Worm (Caenorhabditis elegans) whole organism, L4 larva: ENCODE data around the gene C05G5.7.
A peak's percentile ranks its signal among the peaks of the same experiment; 100 is the strongest.

Experiments
- D1046.2 ChIP-seq: fragments of 200-800 bp; sonication (Bioruptor generic); IDR thresholded peaks from 2 replicates; pipeline ENCODE4 v1.3.6; 2022; ENCODE audit warnings: missing genetic modification characterization, missing compliant biosample characterization
- F26F4.8 ChIP-seq: fragments of 200-800 bp; sonication (Bioruptor generic); conservative IDR thresholded peaks from 2 replicates; pipeline ENCODE4 v1.3.6; 2022; ENCODE audit warnings: missing genetic modification characterization, missing compliant biosample characterization
- F37D6.2 ChIP-seq: sonication (generic microtip); optimal IDR thresholded peaks from 2 replicates; lab custom pipeline; 2016; ENCODE audit warnings: mild to moderate bottlenecking, missing genetic modification characterization, missing compliant biosample characterization
- F44E2.7 ChIP-seq: fragments of 200-800 bp; sonication (Bioruptor generic); IDR thresholded peaks from 2 replicates; pipeline ENCODE4 v2.1.2; 2022; ENCODE audit warnings: missing genetic modification characterization, missing compliant biosample characterization
- F49E8.2 ChIP-seq: sonication (generic microtip); optimal IDR thresholded peaks from 2 replicates; lab custom pipeline; 2016; ENCODE audit warnings: missing compliant biosample characterization, mild to moderate bottlenecking, missing genetic modification characterization, borderline replicate concordance
- Y5F2A.4 ChIP-seq: fragments of 200-800 bp; sonication (Bioruptor generic); optimal IDR thresholded peaks from 2 replicates; lab custom pipeline; 2018; ENCODE audit warnings: mild to moderate bottlenecking, missing genetic modification characterization, missing compliant biosample characterization
- Y75B8A.6 ChIP-seq: fragments of 200-800 bp; sonication (Bioruptor generic); IDR thresholded peaks from 2 replicates; pipeline ENCODE4 v1.3.6; 2022; ENCODE audit warnings: missing genetic modification reagents, missing genetic modification characterization, missing compliant biosample characterization
- ama-1 ChIP-seq: fragments of 150-350 bp; optimal IDR thresholded peaks from 2 replicates; lab custom pipeline; 2014; ENCODE audit warnings: inconsistent platforms, mixed read lengths
- attf-4 ChIP-seq: sonication (generic microtip); optimal IDR thresholded peaks from 3 replicates; lab custom pipeline; 2017; ENCODE audit warnings: missing biosample characterization, missing genetic modification characterization
- ceh-20 ChIP-seq: fragments of 200-800 bp; sonication (Bioruptor generic); IDR thresholded peaks from 2 replicates; pipeline ENCODE4 v1.3.6; 2022; ENCODE audit warnings: missing genetic modification reagents, missing genetic modification characterization, missing compliant biosample characterization
- ceh-28 ChIP-seq: fragments of 150-350 bp; optimal IDR thresholded peaks from 2 replicates; lab custom pipeline; 2014; ENCODE audit warnings: missing biosample characterization, missing genetic modification reagents, missing genetic modification characterization
- ceh-32 ChIP-seq: sonication (generic microtip); optimal IDR thresholded peaks from 2 replicates; lab custom pipeline; 2016; ENCODE audit warnings: mild to moderate bottlenecking, missing genetic modification characterization, missing compliant biosample characterization; ENCODE audit not compliant: poor library complexity
- daf-19 ChIP-seq: fragments of 200-800 bp; sonication (Bioruptor generic); conservative IDR thresholded peaks from 2 replicates; pipeline ENCODE4 v1.3.6; 2022; ENCODE audit warnings: missing genetic modification characterization, missing compliant biosample characterization
- daf-8 ChIP-seq: fragments of 200-800 bp; sonication (Bioruptor generic); IDR thresholded peaks from 2 replicates; pipeline ENCODE4 v1.3.6; 2022; ENCODE audit warnings: missing genetic modification characterization, missing compliant biosample characterization
- dmd-6 ChIP-seq: fragments of 200-800 bp; sonication (Bioruptor generic); IDR thresholded peaks from 2 replicates; pipeline ENCODE4 v1.3.6; 2022; ENCODE audit warnings: missing genetic modification reagents, missing genetic modification characterization, missing compliant biosample characterization
- dmd-9 ChIP-seq: fragments of 200-800 bp; sonication (Bioruptor generic); IDR thresholded peaks from 2 replicates; pipeline ENCODE4 v1.3.6; 2022; ENCODE audit warnings: missing genetic modification reagents, missing genetic modification characterization, missing compliant biosample characterization
- egl-27 ChIP-seq: sonication (generic microtip); optimal IDR thresholded peaks from 3 replicates; lab custom pipeline; 2017; ENCODE audit warnings: missing biosample characterization, missing genetic modification reagents, missing genetic modification characterization
- egl-43 ChIP-seq: fragments of 200-800 bp; sonication (Bioruptor generic); IDR thresholded peaks from 2 replicates; pipeline ENCODE4 v1.3.6; 2022; ENCODE audit warnings: missing genetic modification reagents, missing genetic modification characterization, missing compliant biosample characterization
- fkh-10 ChIP-seq: fragments of 150-350 bp; optimal IDR thresholded peaks from 2 replicates; lab custom pipeline; 2014; ENCODE audit warnings: missing biosample characterization, missing genetic modification reagents, missing genetic modification characterization
- fos-1 ChIP-seq: fragments of 150-350 bp; optimal IDR thresholded peaks from 2 replicates; lab custom pipeline; 2014; ENCODE audit warnings: missing biosample characterization, missing genetic modification characterization
- hif-1 ChIP-seq, 2 experiments: sonication (generic microtip); optimal IDR thresholded peaks; 2 replicates each; lab custom pipeline; 2016 to 2017; ENCODE audit warnings: missing compliant biosample characterization in 2 of 2, missing genetic modification characterization in 2 of 2, missing genetic modification reagents in 2 of 2, missing genotype in 2 of 2, mild to moderate bottlenecking in 1 of 2
- lim-7 ChIP-seq: fragments of 200-800 bp; sonication (Bioruptor generic); IDR thresholded peaks from 2 replicates; pipeline ENCODE4 v1.3.6; 2022; ENCODE audit warnings: missing genetic modification characterization, missing compliant biosample characterization
- lin-38 ChIP-seq: fragments of 200-800 bp; sonication (Bioruptor generic); IDR thresholded peaks from 2 replicates; pipeline ENCODE4 v1.3.6; 2022; ENCODE audit warnings: missing genetic modification reagents, missing genetic modification characterization, missing compliant biosample characterization
- lin-39 ChIP-seq: fragments of 150-350 bp; optimal IDR thresholded peaks from 2 replicates; lab custom pipeline; 2014; ENCODE audit warnings: missing biosample characterization, missing genetic modification reagents, missing genetic modification characterization
- madf-9 ChIP-seq: fragments of 200-800 bp; sonication (Bioruptor generic); conservative IDR thresholded peaks from 2 replicates; pipeline ENCODE4 v1.3.6; 2022; ENCODE audit warnings: missing genetic modification reagents, missing genetic modification characterization, missing compliant biosample characterization
- mdl-1 ChIP-seq, 2 experiments: fragments of 150-350 bp in 1 of 2; sonication (generic microtip) in 1 of 2; optimal IDR thresholded peaks; 2 replicates each; lab custom pipeline; 2014 to 2017; ENCODE audit warnings: missing biosample characterization in 2 of 2, missing genetic modification characterization in 2 of 2
- mes-2 ChIP-seq: sonication (generic microtip); optimal IDR thresholded peaks from 2 replicates; lab custom pipeline; 2016; ENCODE audit warnings: missing genotype, mild to moderate bottlenecking, missing genetic modification characterization, missing compliant biosample characterization; ENCODE audit not compliant: poor library complexity, severe bottlenecking
- mxl-2 ChIP-seq: fragments of 200-800 bp; sonication (Bioruptor generic); conservative IDR thresholded peaks from 2 replicates; pipeline ENCODE4 v1.3.6; 2022; ENCODE audit warnings: missing genetic modification reagents, missing genetic modification characterization, missing compliant biosample characterization
- nhr-10 ChIP-seq: fragments of 150-350 bp; optimal IDR thresholded peaks from 2 replicates; lab custom pipeline; 2014; ENCODE audit warnings: missing biosample characterization, missing genetic modification characterization
- nhr-102 ChIP-seq: sonication (generic microtip); optimal IDR thresholded peaks from 2 replicates; lab custom pipeline; 2016; ENCODE audit warnings: mild to moderate bottlenecking, missing genetic modification characterization, moderate library complexity, missing compliant biosample characterization
- nhr-11 ChIP-seq: fragments of 150-350 bp; optimal IDR thresholded peaks from 2 replicates; lab custom pipeline; 2014; ENCODE audit warnings: missing biosample characterization, missing genetic modification characterization
- nhr-111 ChIP-seq: fragments of 200-800 bp; sonication (Bioruptor generic); optimal IDR thresholded peaks from 2 replicates; lab custom pipeline; 2018; ENCODE audit warnings: mild to moderate bottlenecking, missing genetic modification characterization, missing compliant biosample characterization
- nhr-25 ChIP-seq: sonication (generic microtip); optimal IDR thresholded peaks from 2 replicates; lab custom pipeline; 2017; ENCODE audit warnings: missing genetic modification characterization, mild to moderate bottlenecking, missing compliant biosample characterization, antibody characterized with exemption, moderate library complexity, borderline replicate concordance; ENCODE audit not compliant: insufficient read depth
- nhr-41 ChIP-seq: fragments of 200-800 bp; sonication (Bioruptor generic); IDR thresholded peaks from 2 replicates; pipeline ENCODE4 v1.3.6; 2022; ENCODE audit warnings: missing genetic modification reagents, missing genetic modification characterization, missing compliant biosample characterization
- nhr-42 ChIP-seq: fragments of 200-800 bp; sonication (Bioruptor generic); IDR thresholded peaks from 2 replicates; pipeline ENCODE4 v1.3.6; 2022; ENCODE audit warnings: missing genetic modification characterization, missing compliant biosample characterization
- nhr-48 ChIP-seq: sonication (generic microtip); optimal IDR thresholded peaks from 2 replicates; lab custom pipeline; 2016; ENCODE audit warnings: mild to moderate bottlenecking, missing genetic modification characterization, missing compliant biosample characterization
- php-3 ChIP-seq: fragments of 200-800 bp; sonication (Bioruptor generic); IDR thresholded peaks from 2 replicates; pipeline ENCODE4 v1.3.6; 2022; ENCODE audit warnings: missing genetic modification reagents, missing genetic modification characterization, missing compliant biosample characterization
- pqm-1 ChIP-seq: sonication (generic microtip); optimal IDR thresholded peaks from 2 replicates; lab custom pipeline; 2017; ENCODE audit warnings: missing biosample characterization, missing genetic modification characterization
- saeg-2 ChIP-seq: fragments of 200-800 bp; sonication (Bioruptor generic); IDR thresholded peaks from 2 replicates; pipeline ENCODE4 v1.3.6; 2022; ENCODE audit warnings: missing genetic modification reagents, missing genetic modification characterization, missing compliant biosample characterization
- sdz-12 ChIP-seq: fragments of 200-800 bp; sonication (Bioruptor generic); optimal IDR thresholded peaks from 2 replicates; lab custom pipeline; 2018; ENCODE audit warnings: mild to moderate bottlenecking, missing genetic modification characterization, missing compliant biosample characterization
- skn-1 ChIP-seq: fragments of 150-350 bp; optimal IDR thresholded peaks from 2 replicates; lab custom pipeline; 2014; ENCODE audit warnings: missing biosample characterization, missing genetic modification characterization
- tra-1 ChIP-seq: fragments of 200-800 bp; sonication (Bioruptor generic); IDR thresholded peaks from 2 replicates; pipeline ENCODE4 v1.3.6; 2022; ENCODE audit warnings: missing genetic modification reagents, missing genetic modification characterization, missing compliant biosample characterization
- unc-39 ChIP-seq: sonication (generic microtip); optimal IDR thresholded peaks from 2 replicates; lab custom pipeline; 2017; ENCODE audit warnings: missing biosample characterization, missing genetic modification characterization
- unc-62 ChIP-seq, 3 experiments: fragments of 150-350 bp in 1 of 3; sonication (generic microtip); optimal IDR thresholded peaks in 2 of 3; peaks in 1 of 3; 1 replicate in 1 of 3; 2 replicates in 2 of 3; lab custom pipeline; 2014 to 2017; ENCODE audit warnings: missing biosample characterization in 3 of 3, missing genetic modification characterization in 3 of 3, missing genetic modification reagents in 3 of 3, missing genotype in 1 of 3
- vab-7 ChIP-seq: fragments of 200-800 bp; sonication (Bioruptor generic); IDR thresholded peaks from 2 replicates; pipeline ENCODE4 v1.3.6; 2022; ENCODE audit warnings: missing genetic modification reagents, missing genetic modification characterization, missing compliant biosample characterization
- zag-1 ChIP-seq: fragments of 150-350 bp; optimal IDR thresholded peaks from 2 replicates; lab custom pipeline; 2014; ENCODE audit warnings: missing biosample characterization, missing genetic modification characterization
- zip-2 ChIP-seq: fragments of 150-350 bp; optimal IDR thresholded peaks from 2 replicates; lab custom pipeline; 2014; ENCODE audit warnings: missing biosample characterization, missing genetic modification characterization

C05G5.7 gene

ce11 chrX:14759549-14759948, 16.0 kb upstream of the C05G5.7 start:
- TF ChIP-seq fos-1 (tag; lab: Kevin White, UChicago) (no peak), F26F4.8 (GFP tag; lab: Robert Waterston, UW) (no peak), daf-8 (GFP tag; lab: Robert Waterston, UW) (no peak), hif-1 (tag; optimal IDR thresholded peaks at IDR 0.05; lab: Kevin White, UChicago) (no peak), ceh-32 (tag; lab: Kevin White, UChicago) (no peak), nhr-11 (no peak), daf-19 (no peak), ceh-28 (no peak), ama-1 (no peak), nhr-25 (tag; lab: Kevin White, UChicago) (no peak), pqm-1 (tag; lab: Kevin White, UChicago) (no peak), mdl-1 (tag; optimal IDR thresholded peaks at IDR 0.05; lab: Kevin White, UChicago) (no peak), php-3 (GFP tag; lab: Robert Waterston, UW) (no peak), vab-7 (GFP tag; lab: Robert Waterston, UW) (no peak), madf-9 (no peak), tra-1 (GFP tag; lab: Robert Waterston, UW) (no peak), skn-1 (no peak)

ce11 chrX:14757641-14758220, 14.2 kb upstream of the C05G5.7 start:
- TF ChIP-seq unc-62 (GFP tag; optimal IDR thresholded peaks at IDR 0.05 in 1 of 2; lab: Kevin White, UChicago) (peak in 1 of 2 experiments; percentile 91), unc-62 (tag; optimal IDR thresholded peaks at IDR 0.05; lab: Kevin White, UChicago) (no peak), nhr-48 (no peak)

- TF ChIP-seq vab-7 (GFP tag; lab: Robert Waterston, UW) (no peak), ceh-20 (no peak), mes-2 (peak; percentile 41), F49E8.2 (no peak), dmd-6 (GFP tag; lab: Robert Waterston, UW) (no peak), egl-43 (GFP tag; lab: Robert Waterston, UW) (peak; percentile 37; the same call in 1 of the 2 replicates), nhr-48 (no peak), fos-1 (tag; lab: Kevin White, UChicago) (no peak), F37D6.2 (tag; lab: Kevin White, UChicago) (no peak), lin-39 (tag; lab: Kevin White, UChicago) (no peak), nhr-42 (0 out of 2 replicates have a peak, but pooled peaks have one; percentile 39), Y5F2A.4 (GFP tag; lab: Kevin White, UChicago) (no peak), lin-38 (GFP tag; lab: Robert Waterston, UW) (no peak), Y75B8A.6 (GFP tag; lab: Robert Waterston, UW) (no peak), dmd-9 (GFP tag; lab: Robert Waterston, UW) (no peak), hif-1 (tag; optimal IDR thresholded peaks at IDR 0.05; lab: Kevin White, UChicago) (no peak), nhr-111 (GFP tag; lab: Kevin White, UChicago) (no peak), lim-7 (GFP tag; lab: Robert Waterston, UW) (no peak), F44E2.7 (GFP tag; lab: Robert Waterston, UW) (no peak), ceh-32 (tag; lab: Kevin White, UChicago) (no peak), mxl-2 (no peak), sdz-12 (GFP tag; lab: Kevin White, UChicago) (no peak), unc-39 (no peak), nhr-41 (GFP tag; lab: Robert Waterston, UW) (no peak), nhr-10 (tag; lab: Kevin White, UChicago) (no peak), tra-1 (GFP tag; lab: Robert Waterston, UW) (no peak), D1046.2 (GFP tag; lab: Robert Waterston, UW) (no peak), egl-27 (tag; lab: Kevin White, UChicago) (no peak), madf-9 (no peak), nhr-102 (tag; lab: Kevin White, UChicago) (no peak), fkh-10 (GFP tag; lab: Kevin White, UChicago) (no peak), zag-1 (tag; lab: Kevin White, UChicago) (no peak), zip-2 (tag; lab: Kevin White, UChicago) (no peak), attf-4 (tag; lab: Kevin White, UChicago) (no peak), ama-1 (no peak), saeg-2 (GFP tag; lab: Robert Waterston, UW) (no peak)
Measured at ce11 chrX:14756606-14757005, 13.0 kb upstream of the C05G5.7 start.
